Worm (Caenorhabditis elegans) whole organism, L1 larva: ENCODE measurements around the gene F08A7.1.

Source experiments
- nhr-237 ChIP-seq: fragments of 150-350 bp; optimal IDR thresholded peaks from 2 replicates; lab custom pipeline; 2014; ENCODE audit warnings: missing biosample characterization, missing genetic modification characterization
- ztf-11 ChIP-seq, 2 experiments: sonication (generic microtip); optimal IDR thresholded peaks; 2 replicates each; lab custom pipeline; 2016 to 2017; ENCODE audit warnings: missing genetic modification characterization in 2 of 2, missing biosample characterization in 1 of 2, missing compliant biosample characterization in 1 of 2

DNA sequence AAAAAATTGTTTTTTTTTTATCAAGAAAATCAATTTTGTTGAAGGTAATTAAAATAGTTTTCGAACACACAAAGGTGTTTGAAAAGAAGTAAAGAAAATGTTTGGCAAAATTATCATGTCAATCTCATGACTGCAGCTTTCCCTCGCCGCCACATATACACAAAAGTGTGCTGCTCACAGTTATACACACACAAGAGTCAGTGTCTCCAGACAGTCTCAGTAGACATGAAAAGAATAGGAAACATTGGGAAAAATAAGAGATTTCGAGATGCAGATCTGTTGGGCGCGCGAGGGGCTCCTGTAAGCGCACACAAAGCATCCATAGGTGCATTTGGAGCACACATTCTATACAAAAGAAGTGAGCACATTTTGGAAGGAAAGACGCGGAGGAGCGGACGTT lies 7.9 kb downstream of the F08A7.1 start:
- TF ChIP-seq ztf-11 (tag; optimal IDR thresholded peaks at IDR 0.05; lab: Kevin White, UChicago) (no peak), nhr-237 (tag; lab: Kevin White, UChicago) (no peak)
